Worm (Caenorhabditis elegans) whole organism, L1 larva: ENCODE results near the gene tbx-8.

Experiments
- fos-1 ChIP-seq: fragments of 150-350 bp; optimal IDR thresholded peaks from 2 replicates; lab custom pipeline; 2014; ENCODE audit warnings: missing biosample characterization, missing genetic modification characterization
- grh-1 ChIP-seq: fragments of 200-800 bp; sonication (Bioruptor generic); IDR thresholded peaks from 2 replicates; pipeline ENCODE4 v1.3.6; 2022; ENCODE audit warnings: missing genetic modification reagents, missing genetic modification characterization, missing compliant biosample characterization
- sox-4 ChIP-seq: sonication (generic microtip); optimal IDR thresholded peaks from 2 replicates; lab custom pipeline; 2016; ENCODE audit warnings: missing genetic modification characterization, missing compliant biosample characterization

DNA sequence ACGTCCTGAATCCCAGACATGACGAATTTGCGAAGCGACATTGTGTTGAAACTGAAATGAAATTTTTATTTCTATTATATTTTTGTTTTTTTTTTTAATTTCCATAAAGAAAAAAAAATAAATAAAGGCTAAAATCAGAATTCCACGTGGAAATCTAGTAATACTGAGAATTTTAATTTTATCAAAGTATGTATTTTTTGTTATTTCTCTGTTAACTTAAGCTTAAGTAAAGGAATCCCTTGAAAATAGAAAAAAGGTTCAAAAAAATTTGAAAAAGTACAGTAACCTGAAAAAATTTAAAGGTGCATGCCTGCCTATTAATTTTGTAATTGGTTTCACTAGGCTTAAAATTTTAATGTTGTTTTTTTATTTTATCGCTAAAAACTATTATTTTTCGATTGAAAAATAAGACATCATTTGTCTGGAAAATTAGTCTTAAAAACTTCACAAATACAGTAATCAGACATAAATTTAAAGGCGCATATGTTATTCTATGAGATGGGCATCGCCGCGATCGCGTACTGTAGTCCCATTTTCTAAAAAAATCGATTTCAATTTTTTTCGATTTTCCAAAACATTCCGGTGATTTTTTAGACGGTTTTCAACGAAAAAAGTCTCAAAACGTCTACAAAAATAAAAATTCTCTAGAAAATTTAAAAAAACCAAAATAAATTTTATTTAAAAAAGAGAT is 16.6 kb upstream of the tbx-8 start, which contains the start of gene nex-2:
- TF ChIP-seq sox-4 (tag; lab: Kevin White, UChicago): no peak
- TF ChIP-seq grh-1 (GFP tag; lab: Robert Waterston, UW): no peak
- no peak for TF ChIP-seq fos-1 (tag; lab: Kevin White, UChicago)
